Worm (Caenorhabditis elegans) whole organism, L4 larva: Measurements from ENCODE around the gene F54H12.8.
A peak's percentile ranks its signal among the peaks of the same experiment; 100 is the strongest.

Experiments
- F26F4.8 ChIP-seq: fragments of 200-800 bp; sonication (Bioruptor generic); conservative IDR thresholded peaks from 2 replicates; pipeline ENCODE4 v1.3.6; 2022; ENCODE audit warnings: missing genetic modification characterization, missing compliant biosample characterization
- Y75B8A.6 ChIP-seq: fragments of 200-800 bp; sonication (Bioruptor generic); IDR thresholded peaks from 2 replicates; pipeline ENCODE4 v1.3.6; 2022; ENCODE audit warnings: missing genetic modification reagents, missing genetic modification characterization, missing compliant biosample characterization
- ZK337.2 ChIP-seq: fragments of 200-800 bp; sonication (Bioruptor generic); IDR thresholded peaks from 2 replicates; pipeline ENCODE4 v1.3.6; 2022; ENCODE audit warnings: missing genetic modification reagents, missing genetic modification characterization, missing compliant biosample characterization
- aha-1 ChIP-seq: fragments of 150-350 bp; peaks from one replicate; lab custom pipeline; 2014; ENCODE audit warnings: missing biosample characterization, missing genetic modification characterization
- ceh-20 ChIP-seq: fragments of 200-800 bp; sonication (Bioruptor generic); IDR thresholded peaks from 2 replicates; pipeline ENCODE4 v1.3.6; 2022; ENCODE audit warnings: missing genetic modification reagents, missing genetic modification characterization, missing compliant biosample characterization
- ceh-44 ChIP-seq: fragments of 200-800 bp; sonication (Bioruptor generic); IDR thresholded peaks from 2 replicates; pipeline ENCODE4 v1.3.6; 2022; ENCODE audit warnings: missing genetic modification reagents, missing genetic modification characterization, missing compliant biosample characterization
- ceh-62 ChIP-seq: sonication (generic microtip); optimal IDR thresholded peaks from 2 replicates; lab custom pipeline; 2017; ENCODE audit warnings: missing biosample characterization, missing genetic modification characterization
- ceh-82 ChIP-seq: sonication (generic microtip); optimal IDR thresholded peaks from 2 replicates; lab custom pipeline; 2017; ENCODE audit warnings: missing biosample characterization, missing genetic modification characterization
- ctbp-1 ChIP-seq: fragments of 200-800 bp; sonication (Bioruptor generic); IDR thresholded peaks from 2 replicates; pipeline ENCODE4 v1.3.6; 2022; ENCODE audit warnings: missing genetic modification reagents, missing genetic modification characterization, missing compliant biosample characterization
- dmd-8 ChIP-seq: fragments of 200-800 bp; sonication (Bioruptor generic); IDR thresholded peaks from 2 replicates; pipeline ENCODE4 v1.3.6; 2022; ENCODE audit warnings: missing genetic modification characterization, missing compliant biosample characterization
- dmd-9 ChIP-seq: fragments of 200-800 bp; sonication (Bioruptor generic); IDR thresholded peaks from 2 replicates; pipeline ENCODE4 v1.3.6; 2022; ENCODE audit warnings: missing genetic modification reagents, missing genetic modification characterization, missing compliant biosample characterization
- fos-1 ChIP-seq: fragments of 150-350 bp; optimal IDR thresholded peaks from 2 replicates; lab custom pipeline; 2014; ENCODE audit warnings: missing biosample characterization, missing genetic modification characterization
- hlh-11 ChIP-seq: fragments of 200-800 bp; sonication (Bioruptor generic); optimal IDR thresholded peaks from 2 replicates; lab custom pipeline; 2018; ENCODE audit warnings: mild to moderate bottlenecking, missing genetic modification characterization, missing compliant biosample characterization
- hlh-30 ChIP-seq: sonication (generic microtip); optimal IDR thresholded peaks from 2 replicates; lab custom pipeline; 2017; ENCODE audit warnings: antibody characterized with exemption, mild to moderate bottlenecking, missing genetic modification characterization, missing compliant biosample characterization; ENCODE audit not compliant: insufficient read depth
- lin-15B ChIP-seq: fragments of 150-350 bp; sonication (generic microtip); optimal IDR thresholded peaks from 3 replicates; lab custom pipeline; 2014; ENCODE audit warnings: missing biosample characterization, missing genetic modification characterization
- madf-9 ChIP-seq: fragments of 200-800 bp; sonication (Bioruptor generic); conservative IDR thresholded peaks from 2 replicates; pipeline ENCODE4 v1.3.6; 2022; ENCODE audit warnings: missing genetic modification reagents, missing genetic modification characterization, missing compliant biosample characterization
- nhr-10 ChIP-seq: fragments of 150-350 bp; optimal IDR thresholded peaks from 2 replicates; lab custom pipeline; 2014; ENCODE audit warnings: missing biosample characterization, missing genetic modification characterization
- nhr-11 ChIP-seq: fragments of 150-350 bp; optimal IDR thresholded peaks from 2 replicates; lab custom pipeline; 2014; ENCODE audit warnings: missing biosample characterization, missing genetic modification characterization
- nhr-48 ChIP-seq: sonication (generic microtip); optimal IDR thresholded peaks from 2 replicates; lab custom pipeline; 2016; ENCODE audit warnings: mild to moderate bottlenecking, missing genetic modification characterization, missing compliant biosample characterization
- nhr-76 ChIP-seq: fragments of 150-350 bp; optimal IDR thresholded peaks from 2 replicates; lab custom pipeline; 2014; ENCODE audit warnings: missing biosample characterization, missing genetic modification characterization
- pha-4 ChIP-seq, 2 experiments: fragments of 150-350 bp in 1 of 2; fragments of 200-800 bp in 1 of 2; sonication (Bioruptor generic) in 1 of 2; IDR thresholded peaks in 1 of 2; optimal IDR thresholded peaks in 1 of 2; 2 replicates each; pipeline versions ENCODE4 v1.3.6 to Lab custom; 2014 to 2022; ENCODE audit warnings: missing genetic modification characterization in 2 of 2, missing genetic modification reagents in 2 of 2, missing biosample characterization in 1 of 2, missing compliant biosample characterization in 1 of 2
- unc-62 ChIP-seq, 3 experiments: fragments of 150-350 bp in 1 of 3; sonication (generic microtip); optimal IDR thresholded peaks in 2 of 3; peaks in 1 of 3; 1 replicate in 1 of 3; 2 replicates in 2 of 3; lab custom pipeline; 2014 to 2017; ENCODE audit warnings: missing biosample characterization in 3 of 3, missing genetic modification characterization in 3 of 3, missing genetic modification reagents in 3 of 3, missing genotype in 1 of 3
- zag-1 ChIP-seq: fragments of 150-350 bp; optimal IDR thresholded peaks from 2 replicates; lab custom pipeline; 2014; ENCODE audit warnings: missing biosample characterization, missing genetic modification characterization
- zfp-2 ChIP-seq: sonication (generic microtip); optimal IDR thresholded peaks from 2 replicates; lab custom pipeline; 2016; ENCODE audit warnings: mild to moderate bottlenecking, missing genetic modification characterization, missing compliant biosample characterization
- zfp-3 ChIP-seq: fragments of 200-800 bp; sonication (Bioruptor generic); conservative IDR thresholded peaks from 2 replicates; pipeline ENCODE4 v1.3.6; 2022; ENCODE audit warnings: missing genetic modification reagents, missing genetic modification characterization, missing compliant biosample characterization
- ztf-11 ChIP-seq: fragments of 150-350 bp; optimal IDR thresholded peaks from 2 replicates; lab custom pipeline; 2014; ENCODE audit warnings: missing biosample characterization, missing genetic modification characterization

The F54H12.8 gene

DNA sequence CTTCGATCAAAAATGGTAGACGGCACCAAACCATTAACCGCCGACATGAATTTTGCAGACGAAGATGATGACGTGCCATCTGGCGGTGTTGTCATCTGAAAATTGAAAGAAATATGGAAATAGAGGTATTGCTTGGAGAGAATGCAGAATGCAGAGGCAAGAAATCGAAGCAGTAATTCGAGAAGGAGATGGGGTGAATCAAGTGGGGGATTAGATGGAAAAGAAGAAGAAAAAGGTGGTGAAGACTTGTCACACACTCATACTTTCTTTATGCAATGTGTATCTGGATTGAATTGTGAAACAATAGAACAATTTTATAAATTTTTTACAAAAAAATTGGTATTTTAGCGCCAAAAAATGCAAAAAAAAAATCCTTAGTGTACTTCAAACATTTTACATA lies 44.2 kb downstream of the F54H12.8 start, which contains the start of gene tag-250:
tag-250 (minus strand) TSS at position 101 of the 400 bp plus-strand sequence.
- TF ChIP-seq unc-62 (GFP tag; optimal IDR thresholded peaks at IDR 0.05 in 1 of 2; lab: Kevin White, UChicago) (peak in 1 of 2 experiments; percentile 72), unc-62 (tag; optimal IDR thresholded peaks at IDR 0.05; lab: Kevin White, UChicago) (no peak), zag-1 (no peak)
- TF ChIP-seq, all 104 proteins: peak for 1

DNA sequence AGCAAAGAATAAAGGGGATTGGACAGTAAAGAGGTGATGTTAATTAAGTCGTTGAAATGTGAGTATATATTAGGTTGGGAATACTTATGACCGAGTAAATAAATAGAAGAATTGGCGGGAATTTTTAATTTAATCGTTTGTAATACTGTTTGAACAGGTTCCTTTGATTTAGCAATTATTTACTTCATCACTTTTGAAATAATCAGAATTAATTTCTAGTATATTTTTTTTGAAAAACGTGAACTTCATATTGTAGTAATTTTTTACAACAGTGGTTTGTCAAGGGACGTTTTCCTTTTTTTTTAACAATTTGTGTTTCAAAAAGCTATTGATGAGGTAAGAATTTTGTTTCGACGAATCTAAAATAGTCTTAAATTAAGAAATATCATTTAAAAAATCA lies 46.8 kb downstream of the F54H12.8 start, which contains the start of gene C29E4.17:
C29E4.17 (plus strand) TSS at position 301 of the 400 bp plus-strand sequence.
- no peak for TF ChIP-seq zag-1
- no peak for TF ChIP-seq fos-1
- no peak for TF ChIP-seq nhr-10 (tag; lab: Kevin White, UChicago)
- TF ChIP-seq ZK337.2 (GFP tag; lab: Robert Waterston, UW), result no peak
- TF ChIP-seq nhr-48, result no peak

DNA sequence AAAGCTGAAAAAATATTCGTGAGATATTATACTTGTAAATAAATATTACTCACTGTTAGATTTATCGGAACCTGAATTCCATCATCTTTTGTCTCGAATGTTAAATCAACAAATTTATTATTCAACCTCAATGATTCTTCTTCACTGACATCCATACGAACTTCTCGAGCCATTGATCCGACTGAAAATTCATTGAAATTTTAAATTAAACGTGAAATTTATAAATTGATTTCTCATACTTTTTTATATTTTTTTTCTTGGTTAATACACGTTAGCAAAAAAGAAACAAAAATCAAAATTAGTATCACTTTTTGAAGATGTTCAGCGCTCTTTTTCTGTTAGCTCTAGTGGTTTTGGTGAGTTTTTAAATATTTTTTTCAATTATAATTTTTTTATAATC lies 49.2 kb downstream of the F54H12.8 start, which contains the start of gene C29E4.14:
C29E4.14 (plus strand) TSS at position 301 of the 400 bp plus-strand sequence.
- TF ChIP-seq ceh-20 (GFP tag; lab: Robert Waterston, UW), result no peak
- no peak for TF ChIP-seq dmd-8 (GFP tag; lab: Robert Waterston, UW)
- no peak for TF ChIP-seq zfp-3
- no peak for TF ChIP-seq ceh-62 (tag; lab: Kevin White, UChicago)
- no peak for TF ChIP-seq ceh-44
- no peak for TF ChIP-seq Y75B8A.6
- TF ChIP-seq nhr-11 (tag; lab: Kevin White, UChicago), result no peak
- TF ChIP-seq nhr-76 (tag; lab: Kevin White, UChicago), result no peak
- no peak for TF ChIP-seq dmd-9 (GFP tag; lab: Robert Waterston, UW)
- TF ChIP-seq pha-4 (GFP tag; IDR thresholded peaks at IDR 0.05; lab: Robert Waterston, UW), result no peak
- no peak for TF ChIP-seq pha-4 (tag; optimal IDR thresholded peaks at IDR 0.05; lab: Kevin White, UChicago)
- TF ChIP-seq hlh-11, result no peak
- no peak for TF ChIP-seq zfp-2 (tag; lab: Kevin White, UChicago)
- TF ChIP-seq aha-1 (tag; lab: Kevin White, UChicago), result no peak
- TF ChIP-seq madf-9 (GFP tag; lab: Robert Waterston, UW), result no peak
- TF ChIP-seq ztf-11 (tag; lab: Kevin White, UChicago), result no peak
- TF ChIP-seq hlh-30 (tag; lab: Kevin White, UChicago), result no peak
- TF ChIP-seq nhr-10 (tag; lab: Kevin White, UChicago), result no peak
- no peak for TF ChIP-seq F26F4.8 (GFP tag; lab: Robert Waterston, UW)
- TF ChIP-seq, all 104 proteins: peak for 0

- no peak for TF ChIP-seq ctbp-1 (GFP tag; lab: Robert Waterston, UW)
- no peak for TF ChIP-seq lin-15B (tag; lab: Kevin White, UChicago)
- TF ChIP-seq ceh-82 (tag; lab: Kevin White, UChicago), result no peak
- TF ChIP-seq pha-4 (GFP tag; IDR thresholded peaks at IDR 0.05; lab: Robert Waterston, UW), result no peak
- no peak for TF ChIP-seq pha-4 (tag; optimal IDR thresholded peaks at IDR 0.05; lab: Kevin White, UChicago)
- TF ChIP-seq, all 104 proteins: peak for 0
These were observed 51.4 kb downstream of the F54H12.8 start, which contains the start of gene gly-3 for ce11 chrIII:7917667-7918066. Gene gly-3, minus strand, starts transcription at chrIII:7917767.
